Worm (Caenorhabditis elegans) whole organism, midembryonic: ENCODE measurements around the gene F58F12.2.

Experiments
- cog-1 ChIP-seq: sonication (generic microtip); optimal IDR thresholded peaks from 2 replicates; lab custom pipeline; 2016; ENCODE audit warnings: missing genetic modification characterization, missing compliant biosample characterization
- flt-1 ChIP-seq: fragments of 200-800 bp; sonication (Bioruptor generic); IDR thresholded peaks from 2 replicates; pipeline ENCODE4 v1.3.6; 2022; ENCODE audit warnings: missing genetic modification characterization, missing compliant biosample characterization
- klf-2 ChIP-seq: fragments of 200-800 bp; sonication (Bioruptor generic); conservative IDR thresholded peaks from 2 replicates; pipeline ENCODE4 v1.3.6; 2022; ENCODE audit warnings: missing genetic modification reagents, missing genetic modification characterization, missing compliant biosample characterization
- med-1 ChIP-seq: sonication (generic microtip); optimal IDR thresholded peaks from 2 replicates; lab custom pipeline; 2017; ENCODE audit warnings: missing genetic modification characterization, mild to moderate bottlenecking, missing compliant biosample characterization, antibody characterized with exemption, missing genetic modification reagents; ENCODE audit not compliant: insufficient read depth
- ref-1 ChIP-seq: fragments of 200-800 bp; sonication (Bioruptor generic); conservative IDR thresholded peaks from 2 replicates; pipeline ENCODE4 v1.3.6; 2022; ENCODE audit warnings: missing genetic modification reagents, missing genetic modification characterization, missing compliant biosample characterization
- tab-1 ChIP-seq: fragments of 200-800 bp; sonication (Bioruptor generic); IDR thresholded peaks from 2 replicates; pipeline ENCODE4 v1.3.6; 2022; ENCODE audit warnings: missing genetic modification characterization, missing compliant biosample characterization
- ztf-23 ChIP-seq: fragments of 200-800 bp; sonication (Bioruptor generic); IDR thresholded peaks from 2 replicates; pipeline ENCODE4 v1.3.6; 2022; ENCODE audit warnings: missing genetic modification reagents, missing genetic modification characterization, missing compliant biosample characterization
- ztf-29 ChIP-seq: fragments of 200-800 bp; sonication (Bioruptor generic); IDR thresholded peaks from 2 replicates; pipeline ENCODE4 v1.3.6; 2022; ENCODE audit warnings: missing genetic modification reagents, missing genetic modification characterization, missing compliant biosample characterization

DNA sequence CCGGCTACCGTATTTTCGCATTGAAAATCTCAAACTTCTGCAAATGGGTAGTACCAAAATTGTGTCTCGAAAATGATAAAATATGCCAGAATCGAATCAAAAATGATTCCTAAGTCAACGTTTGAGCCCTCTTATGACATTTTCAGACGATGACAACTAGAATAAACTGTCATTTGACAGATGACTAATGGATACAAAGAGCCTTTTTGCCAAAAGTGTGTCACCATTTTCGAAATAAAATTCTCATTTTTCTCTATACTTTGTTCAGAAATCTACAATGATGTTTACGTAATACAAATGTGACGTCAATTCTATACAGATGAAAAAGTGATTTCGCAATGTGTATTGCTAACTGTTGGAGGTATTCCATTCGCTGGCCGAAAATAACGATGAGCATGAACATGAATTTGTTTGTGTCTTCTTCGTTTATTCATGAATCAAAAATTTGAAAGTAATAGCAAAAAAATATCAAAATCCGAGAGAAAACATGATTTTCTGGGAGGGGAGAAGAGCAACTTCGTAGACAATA lies 41.2 kb downstream of the F58F12.2 start:
- TF ChIP-seq ref-1 (GFP tag; lab: Robert Waterston, UW), result no peak
- no peak for TF ChIP-seq med-1
- TF ChIP-seq flt-1 (GFP tag; lab: Robert Waterston, UW), result no peak
- TF ChIP-seq tab-1 (GFP tag; lab: Robert Waterston, UW), result no peak
- no peak for TF ChIP-seq ztf-29 (GFP tag; lab: Robert Waterston, UW)
- no peak for TF ChIP-seq ztf-23 (GFP tag; lab: Robert Waterston, UW)
- TF ChIP-seq klf-2 (GFP tag; lab: Robert Waterston, UW), result no peak
- TF ChIP-seq cog-1 (tag; lab: Kevin White, UChicago), result no peak
